Fruit fly (Drosophila melanogaster): Measurements from ENCODE around the gene CG11726.

Gene CG11726

DNA sequence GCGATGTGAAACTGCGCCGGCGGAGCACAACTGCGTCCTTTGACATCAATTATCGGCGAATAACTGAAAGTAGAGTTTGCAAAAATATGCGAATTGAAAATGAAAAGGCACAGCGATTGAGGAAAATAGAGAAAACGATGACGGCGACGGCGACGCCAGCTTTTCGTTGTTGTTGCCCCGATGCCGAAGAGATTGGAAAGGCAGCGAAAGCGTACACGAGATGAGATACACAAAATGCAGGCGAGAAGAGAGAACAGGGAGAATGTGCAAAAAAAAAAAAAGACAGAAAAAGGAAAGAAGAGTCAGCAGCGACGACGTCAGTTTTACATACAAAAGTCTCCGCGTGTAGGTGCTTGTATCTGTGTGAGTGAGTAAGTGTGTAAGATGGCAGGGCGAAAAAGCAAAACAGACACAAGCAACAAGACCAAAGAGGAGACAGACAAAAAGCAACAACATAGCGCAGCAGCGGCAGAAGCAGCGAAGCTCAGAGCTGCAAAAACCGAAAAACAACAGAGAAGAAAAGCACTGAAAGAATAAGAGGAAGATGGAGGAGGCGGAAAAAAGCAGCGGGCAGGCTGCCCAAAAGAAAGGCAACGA, 29.6 kb upstream of the CG11726 start, which contains the start of gene CG6163:
Gene CG6163 (minus strand): TSS at position 51 of the 597 bp plus-strand sequence.
- TF ChIP-seq CG8478 (optimal IDR thresholded peaks at IDR 0.05) (no peak), CTCF (optimal IDR thresholded peaks at IDR 0.05) (no peak)

DNA sequence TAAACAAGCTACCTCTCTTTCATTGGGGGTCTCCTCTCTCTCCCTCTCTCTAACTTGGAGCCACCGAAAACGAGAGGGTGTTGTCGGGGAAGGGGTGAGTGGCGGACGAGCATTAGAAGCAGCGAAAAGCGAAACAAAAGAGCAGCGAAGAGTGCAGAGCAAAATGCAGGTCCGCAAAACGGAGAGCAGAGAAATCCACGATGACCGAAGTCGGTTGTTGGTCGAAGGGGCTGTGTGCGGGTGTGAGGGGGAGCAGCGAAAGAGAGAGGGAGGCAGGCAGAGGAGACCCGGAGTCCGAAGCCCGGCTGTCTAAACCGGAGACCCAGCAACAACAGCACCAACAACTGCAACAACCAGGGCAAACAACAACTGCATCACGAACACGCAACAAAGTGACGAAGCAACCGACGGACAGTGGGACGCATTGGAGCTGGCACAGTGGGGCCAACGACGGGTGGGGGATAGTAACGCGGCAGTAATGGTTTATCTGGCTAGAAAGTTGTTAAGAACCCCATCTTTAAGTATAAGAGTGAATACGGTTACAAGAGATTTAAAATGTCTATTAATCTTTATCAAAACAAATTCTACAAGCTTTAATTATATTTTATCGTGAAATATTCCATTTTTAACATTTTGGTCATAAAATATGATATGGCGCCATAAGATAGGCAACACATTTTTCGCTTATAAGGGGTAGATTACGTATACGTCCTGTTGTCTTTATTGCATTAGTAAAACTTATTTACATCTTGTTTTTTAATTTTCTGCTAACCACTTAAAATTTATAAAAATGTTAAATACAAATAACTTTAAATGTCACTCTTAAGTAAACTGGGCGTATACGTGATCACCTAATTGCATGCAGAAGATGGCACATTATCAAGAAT, 28.8 kb upstream of the CG11726 start:
- no peak for TF ChIP-seq CTCF (optimal IDR thresholded peaks at IDR 0.05)
- no peak for TF ChIP-seq CG8478 (optimal IDR thresholded peaks at IDR 0.05)

DNA sequence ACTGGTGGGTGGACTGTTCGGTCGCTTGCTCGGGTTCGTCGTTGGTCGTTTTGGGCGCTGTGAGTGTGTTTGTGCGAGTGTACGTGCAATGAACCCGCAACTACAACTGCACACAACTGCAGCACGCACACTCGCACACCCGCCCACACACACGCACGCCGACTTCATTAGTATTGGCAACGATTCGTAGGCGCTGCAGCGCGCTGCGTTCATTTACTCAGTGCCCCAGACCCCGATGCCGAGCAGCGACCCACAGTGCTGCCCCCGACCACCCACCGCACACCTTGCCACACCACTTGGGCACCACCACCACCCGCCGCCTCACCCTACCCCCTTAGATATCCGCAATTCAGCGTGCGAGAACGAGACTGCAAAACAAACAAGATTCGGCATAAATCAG, 28.1 kb upstream of the CG11726 start:
- TF ChIP-seq CG8478 (optimal IDR thresholded peaks at IDR 0.05) (no peak), CTCF (optimal IDR thresholded peaks at IDR 0.05) (no peak)

DNA sequence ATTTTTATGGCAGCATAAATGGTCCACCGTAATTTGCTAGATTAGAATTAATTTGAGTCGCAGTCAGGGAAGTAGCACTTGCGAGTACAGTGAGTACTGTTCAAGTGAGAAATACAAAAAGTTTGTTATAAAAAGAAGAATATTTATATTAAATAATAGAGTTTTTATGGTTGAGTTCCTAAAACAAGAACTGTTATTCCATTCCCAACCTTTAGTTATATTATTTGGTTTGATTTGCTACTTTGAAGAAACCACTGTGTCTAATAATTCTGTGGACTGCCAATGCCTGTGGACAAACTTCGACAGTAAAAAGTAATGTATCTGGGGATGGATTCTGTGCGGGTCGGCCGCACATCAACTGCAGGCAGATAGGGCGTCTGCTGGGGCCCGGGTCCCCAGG, 26.7 kb upstream of the CG11726 start:
- TF ChIP-seq CG8478 (optimal IDR thresholded peaks at IDR 0.05) (no peak), CTCF (optimal IDR thresholded peaks at IDR 0.05) (no peak)

DNA sequence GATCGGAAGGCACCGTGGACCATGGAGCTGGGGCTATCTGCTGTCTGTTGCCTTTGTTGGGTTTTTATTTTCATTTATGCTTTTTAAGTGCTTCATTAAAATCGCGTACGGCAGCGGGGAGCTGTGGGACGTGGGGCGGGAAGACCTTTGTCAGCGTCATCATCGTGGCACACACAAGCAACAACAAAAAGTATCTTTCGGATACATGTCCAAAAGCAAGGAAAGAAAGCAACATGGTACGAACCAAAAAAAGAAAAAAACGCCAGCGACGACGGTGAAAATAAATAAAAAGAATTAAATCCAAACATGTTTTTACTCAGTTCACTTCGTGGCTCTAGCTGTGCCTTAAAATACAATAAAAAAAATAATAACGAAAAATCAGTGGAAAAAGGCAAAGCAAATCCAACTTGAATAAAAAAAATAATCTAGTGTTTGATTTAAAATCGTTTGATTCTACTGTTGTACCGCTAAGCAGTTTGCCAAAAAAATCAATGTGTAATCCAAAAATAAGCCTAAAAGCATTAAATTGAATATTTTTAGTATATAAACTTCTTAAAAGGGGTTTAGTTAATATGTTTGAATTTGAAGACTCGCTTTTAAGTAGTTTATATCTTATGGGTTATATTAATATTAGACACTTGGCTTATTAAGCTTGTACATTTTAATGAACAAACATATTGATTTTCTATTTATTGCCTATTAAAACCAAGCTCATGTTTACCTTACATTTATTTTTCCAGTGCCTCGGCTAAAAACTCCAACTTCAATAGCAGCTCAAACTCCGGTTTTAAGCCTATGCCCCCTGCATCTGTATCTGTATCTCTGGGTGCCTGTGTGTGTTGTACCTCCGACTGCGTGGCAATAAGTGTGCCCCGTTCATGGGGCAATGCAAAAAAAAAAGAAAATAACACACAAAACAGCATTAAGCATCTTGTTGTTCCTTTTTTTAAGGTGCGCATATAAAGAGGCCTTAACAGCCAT, 25.9 kb upstream of the CG11726 start:
- TF ChIP-seq CG8478 (optimal IDR thresholded peaks at IDR 0.05) (no peak), CTCF (optimal IDR thresholded peaks at IDR 0.05) (no peak)

DNA sequence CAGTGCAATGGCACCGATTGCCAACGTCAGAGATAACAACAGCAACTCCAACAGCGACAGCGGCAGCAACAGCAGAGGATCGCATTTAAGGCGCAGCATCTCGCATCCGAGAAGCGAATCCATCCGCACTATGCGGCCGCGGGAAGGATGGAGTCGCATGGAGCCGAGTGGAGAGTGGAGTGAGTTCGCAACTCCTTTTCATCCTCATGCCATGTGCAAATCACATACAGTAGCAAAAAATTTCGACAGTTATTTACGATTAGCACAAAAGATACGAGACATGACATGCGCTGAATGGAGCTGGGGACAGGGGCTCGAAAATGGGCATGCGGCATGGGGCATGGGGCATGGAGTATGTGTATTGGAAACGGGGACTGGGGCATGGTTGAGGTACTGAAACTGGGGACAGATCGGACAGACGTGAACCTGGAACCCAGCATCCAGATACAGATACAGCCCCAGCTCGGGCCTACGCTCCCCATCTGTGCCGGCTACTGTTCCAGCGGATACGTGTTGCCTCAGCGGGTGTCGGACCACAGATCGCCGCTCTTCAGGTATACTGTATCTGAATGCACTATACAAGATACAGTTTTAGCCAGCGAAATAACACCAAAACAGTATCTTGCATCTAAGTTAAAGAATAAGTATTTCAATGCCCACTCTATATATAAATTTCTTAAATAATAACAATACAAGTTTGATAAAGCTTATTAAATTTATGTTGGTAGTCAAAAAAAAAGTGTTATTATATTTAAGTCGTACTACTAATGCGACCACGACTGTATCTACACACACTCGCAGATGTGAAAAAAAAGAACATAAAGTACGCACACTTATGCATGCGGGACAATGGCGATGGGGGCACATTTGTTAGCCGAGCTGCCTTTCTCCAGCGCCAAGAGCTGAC, 24.5 kb upstream of the CG11726 start:
- TF ChIP-seq CG8478 (optimal IDR thresholded peaks at IDR 0.05) (no peak), CTCF (optimal IDR thresholded peaks at IDR 0.05) (no peak)

DNA sequence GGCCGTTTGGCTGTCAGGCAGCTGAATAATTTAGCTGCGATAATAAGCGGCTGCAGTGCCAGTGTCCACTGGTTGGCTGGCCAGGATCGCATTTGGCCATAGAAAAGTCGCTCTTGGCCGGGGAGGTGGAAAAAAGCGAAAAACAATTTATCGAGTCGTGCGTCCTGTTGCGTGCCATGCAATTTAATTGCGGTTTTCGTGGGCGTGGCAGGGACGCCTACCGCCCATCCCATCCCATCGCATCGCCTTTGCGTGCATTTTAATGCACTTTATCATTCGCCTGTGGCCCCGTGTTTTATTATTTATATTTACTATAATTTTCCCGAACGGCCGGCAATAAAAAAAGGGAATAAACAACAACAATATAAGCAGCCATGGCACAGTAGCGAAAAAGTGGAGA, 23.1 kb upstream of the CG11726 start:
- TF ChIP-seq CG8478 (optimal IDR thresholded peaks at IDR 0.05), result no peak
- TF ChIP-seq CTCF (optimal IDR thresholded peaks at IDR 0.05), result no peak

DNA sequence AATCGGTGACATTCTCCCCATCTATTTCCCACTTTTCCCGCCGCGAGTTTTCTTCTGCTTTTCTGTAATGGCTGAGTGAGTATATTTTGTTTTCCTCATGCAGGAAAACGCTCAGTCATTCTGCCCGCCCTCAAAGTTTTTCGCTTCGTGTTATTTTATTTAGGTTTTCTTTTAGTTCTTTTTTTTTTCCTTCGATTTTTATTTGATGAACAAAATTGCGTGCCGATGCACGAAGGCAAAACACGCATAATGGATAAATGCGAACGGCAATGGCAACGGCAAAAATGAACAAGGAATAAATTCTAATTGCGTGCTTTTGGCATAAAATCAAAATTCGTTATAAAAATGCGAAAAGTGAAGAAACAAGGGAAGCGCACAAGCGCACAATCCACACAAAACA, 22.0 kb upstream of the CG11726 start:
- TF ChIP-seq CG8478 (optimal IDR thresholded peaks at IDR 0.05), result no peak

DNA sequence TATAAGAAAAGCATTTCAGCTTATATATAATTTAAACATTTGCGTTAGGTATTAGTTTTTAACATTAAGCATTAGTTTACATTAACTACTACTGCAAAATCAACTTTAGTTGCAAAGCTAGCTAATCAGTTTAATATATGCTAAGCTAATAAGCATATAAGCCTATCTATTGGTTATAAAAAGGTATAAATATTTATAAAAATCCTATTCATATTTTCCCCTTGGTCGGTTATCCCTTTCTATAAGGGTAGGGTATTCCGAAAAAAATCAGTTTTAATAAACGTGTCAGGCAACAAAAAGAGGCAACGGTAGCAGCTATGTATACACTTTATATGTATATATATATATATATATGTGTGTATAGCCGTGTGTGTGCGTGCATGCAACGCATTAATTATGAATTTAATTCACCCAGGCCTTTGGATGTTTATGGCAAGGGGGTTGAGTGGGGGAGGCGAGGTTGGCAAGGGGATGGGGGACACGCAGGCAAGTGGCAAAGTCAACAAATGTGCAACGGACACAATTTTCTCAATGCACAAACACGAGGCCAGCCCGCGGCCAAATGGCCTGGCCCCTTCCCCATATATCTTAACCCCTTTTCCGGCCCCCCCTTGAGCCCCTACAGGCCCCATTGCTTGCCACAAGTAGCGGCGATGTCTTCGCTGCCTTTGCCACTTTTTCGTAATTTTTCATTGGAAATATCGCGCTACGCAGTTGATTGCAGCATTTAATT, 21.2 kb upstream of the CG11726 start:
- TF ChIP-seq CG8478 (optimal IDR thresholded peaks at IDR 0.05), result no peak
- TF ChIP-seq CTCF (optimal IDR thresholded peaks at IDR 0.05), result no peak

DNA sequence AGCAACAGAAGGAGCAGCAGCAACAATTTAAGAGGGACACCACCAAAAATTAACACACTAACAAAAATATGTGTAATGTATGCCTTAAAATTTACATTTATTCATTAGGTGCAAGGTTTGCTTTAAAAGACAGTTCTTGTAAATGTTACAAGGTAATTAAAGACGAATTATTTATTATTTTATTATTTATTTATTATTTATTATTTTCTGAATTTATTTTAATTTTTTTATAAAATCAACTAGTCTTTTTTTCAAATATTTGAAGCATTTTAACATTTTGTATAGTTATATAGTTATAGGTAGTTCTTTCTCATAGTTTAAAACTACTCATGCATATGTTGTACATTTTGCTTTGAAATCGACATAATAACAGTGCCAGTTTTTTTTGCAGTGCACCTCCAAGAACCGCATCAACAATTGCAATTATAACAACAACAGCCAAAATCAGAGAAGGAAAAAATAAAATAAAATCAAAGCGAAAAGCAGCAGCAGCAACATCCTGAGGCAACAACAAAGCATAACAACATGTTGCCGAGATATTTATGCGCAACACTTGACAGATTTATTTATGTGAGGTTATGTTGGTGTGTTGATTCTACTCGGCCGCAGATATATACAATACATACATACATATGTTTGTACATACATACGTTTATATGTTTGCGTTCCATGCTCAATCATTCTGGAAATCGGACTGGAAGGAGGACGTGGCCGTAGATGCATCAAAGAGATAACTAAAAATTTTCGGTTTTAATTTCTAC, 20.5 kb upstream of the CG11726 start:
- TF ChIP-seq CTCF (optimal IDR thresholded peaks at IDR 0.05) (no peak), CG8478 (optimal IDR thresholded peaks at IDR 0.05) (no peak)

DNA sequence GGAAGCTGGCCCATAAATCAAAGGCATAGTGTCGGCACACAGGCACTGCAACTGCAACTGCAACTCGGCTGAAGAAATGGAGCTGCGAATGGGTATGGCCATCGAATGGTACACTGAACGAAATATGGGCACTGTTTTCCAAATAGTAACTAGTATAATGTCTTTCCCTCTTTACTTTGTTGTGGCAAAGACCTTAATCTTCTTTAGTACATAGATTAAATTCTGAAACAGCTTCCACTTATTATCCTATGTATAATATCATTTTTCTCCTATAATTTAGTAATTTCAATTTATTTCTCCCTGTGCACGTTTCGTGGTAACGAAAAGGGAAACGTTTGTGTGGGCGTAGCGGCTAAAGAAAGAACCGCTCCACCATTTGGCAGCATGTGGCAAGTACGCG, 19.2 kb upstream of the CG11726 start:
- no peak for TF ChIP-seq CTCF (optimal IDR thresholded peaks at IDR 0.05)
- no peak for TF ChIP-seq CG8478 (optimal IDR thresholded peaks at IDR 0.05)

DNA sequence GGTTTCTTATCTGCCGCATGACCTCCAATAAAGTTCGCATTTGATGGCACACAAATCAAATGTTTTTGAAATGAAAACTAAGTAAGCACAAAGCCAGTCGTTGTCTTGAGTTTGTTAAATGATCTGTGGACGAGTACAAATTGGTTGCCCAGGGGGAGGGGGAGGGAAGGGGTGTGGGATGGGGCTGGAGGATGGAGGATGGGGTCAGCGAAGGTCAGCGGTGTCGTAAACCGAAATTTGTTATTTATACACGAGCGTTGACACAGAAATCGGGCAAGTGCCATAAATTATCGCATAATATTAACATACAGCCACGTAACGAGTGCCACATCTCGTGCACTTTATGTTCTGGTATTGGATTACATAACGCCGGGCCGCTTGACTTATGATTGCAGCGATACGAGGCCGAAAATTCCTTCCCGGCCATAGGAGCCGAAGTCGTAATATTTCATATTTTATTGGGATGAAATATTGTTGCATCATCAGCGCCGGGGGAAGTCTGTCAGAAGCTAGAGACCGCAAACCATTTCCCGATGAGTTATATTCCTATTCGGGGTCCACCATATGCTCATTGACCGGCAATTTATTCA, 18.2 kb upstream of the CG11726 start:
- TF ChIP-seq CG8478 (optimal IDR thresholded peaks at IDR 0.05) (no peak), CTCF (optimal IDR thresholded peaks at IDR 0.05) (no peak)
